Worm (Caenorhabditis elegans) whole organism, late embryonic: ENCODE results near the gene F56D6.14.

ENCODE experiments used
- Y22D7AL.16 ChIP-seq: sonication (generic microtip); optimal IDR thresholded peaks from 2 replicates; lab custom pipeline; 2016; ENCODE audit warnings: missing genetic modification characterization, missing compliant biosample characterization
- ahr-1 ChIP-seq: sonication (generic microtip); optimal IDR thresholded peaks from 2 replicates; lab custom pipeline; 2016; ENCODE audit warnings: missing genetic modification characterization, missing compliant biosample characterization
- ceh-22 ChIP-seq: sonication (generic microtip); optimal IDR thresholded peaks from 2 replicates; lab custom pipeline; 2017; ENCODE audit warnings: missing biosample characterization, missing genetic modification characterization
- ceh-24 ChIP-seq: sonication (generic microtip); optimal IDR thresholded peaks from 2 replicates; lab custom pipeline; 2016; ENCODE audit warnings: mild to moderate bottlenecking, missing genetic modification characterization, missing compliant biosample characterization
- ceh-31 ChIP-seq: sonication (generic microtip); optimal IDR thresholded peaks from 2 replicates; lab custom pipeline; 2016; ENCODE audit warnings: missing genetic modification characterization, missing compliant biosample characterization
- ceh-45 ChIP-seq: fragments of 200-800 bp; sonication (Bioruptor generic); IDR thresholded peaks from 2 replicates; pipeline ENCODE4 v1.3.6; 2022; ENCODE audit warnings: missing genetic modification reagents, missing genetic modification characterization, missing compliant biosample characterization
- ceh-6 ChIP-seq: fragments of 200-800 bp; sonication (Bioruptor generic); optimal IDR thresholded peaks from 2 replicates; lab custom pipeline; 2018; ENCODE audit warnings: mild to moderate bottlenecking, missing genetic modification characterization, missing compliant biosample characterization
- dmd-4 ChIP-seq: sonication (generic microtip); optimal IDR thresholded peaks from 2 replicates; lab custom pipeline; 2016; ENCODE audit warnings: borderline replicate concordance, missing genetic modification characterization, missing compliant biosample characterization
- elt-2 ChIP-seq: sonication (generic microtip); optimal IDR thresholded peaks from 2 replicates; lab custom pipeline; 2016; ENCODE audit warnings: missing genetic modification reagents, missing genetic modification characterization, missing compliant biosample characterization
- elt-4 ChIP-seq: sonication (generic microtip); optimal IDR thresholded peaks from 2 replicates; lab custom pipeline; 2016; ENCODE audit warnings: missing genetic modification characterization, missing compliant biosample characterization
- ets-4 ChIP-seq: sonication (generic microtip); optimal IDR thresholded peaks from 2 replicates; lab custom pipeline; 2016; ENCODE audit warnings: missing genetic modification characterization, missing compliant biosample characterization
- eyg-1 ChIP-seq: sonication (generic microtip); optimal IDR thresholded peaks from 2 replicates; lab custom pipeline; 2016; ENCODE audit warnings: missing genotype, missing genetic modification characterization, missing compliant biosample characterization
- fkh-10 ChIP-seq: fragments of 150-350 bp; optimal IDR thresholded peaks from 2 replicates; lab custom pipeline; 2014; ENCODE audit warnings: missing biosample characterization, missing genetic modification reagents, missing genetic modification characterization
- hlh-13 ChIP-seq: fragments of 200-800 bp; sonication (Bioruptor generic); optimal IDR thresholded peaks from 2 replicates; lab custom pipeline; 2018; ENCODE audit warnings: mild to moderate bottlenecking, missing genetic modification characterization, missing compliant biosample characterization
- hlh-15 ChIP-seq: sonication (generic microtip); optimal IDR thresholded peaks from 2 replicates; lab custom pipeline; 2016; ENCODE audit warnings: missing genetic modification characterization, missing compliant biosample characterization
- hlh-30 ChIP-seq: sonication (generic microtip); optimal IDR thresholded peaks from 2 replicates; lab custom pipeline; 2017; ENCODE audit warnings: antibody characterized with exemption, missing genetic modification characterization, missing compliant biosample characterization; ENCODE audit not compliant: insufficient read depth
- hlh-6 ChIP-seq: sonication (generic microtip); optimal IDR thresholded peaks from 2 replicates; lab custom pipeline; 2016; ENCODE audit warnings: missing genotype, missing genetic modification characterization, missing compliant biosample characterization
- hlh-8 ChIP-seq: sonication (generic microtip); optimal IDR thresholded peaks from 2 replicates; lab custom pipeline; 2016; ENCODE audit warnings: missing genotype, missing genetic modification characterization, missing compliant biosample characterization
- lin-11 ChIP-seq: fragments of 200-800 bp; sonication (Bioruptor generic); optimal IDR thresholded peaks from 2 replicates; lab custom pipeline; 2018; ENCODE audit warnings: mild to moderate bottlenecking, missing genetic modification characterization, missing compliant biosample characterization
- madf-2 ChIP-seq: sonication (generic microtip); optimal IDR thresholded peaks from 2 replicates; lab custom pipeline; 2017; ENCODE audit warnings: missing genetic modification characterization, missing compliant biosample characterization
- mec-3 ChIP-seq: sonication (generic microtip); optimal IDR thresholded peaks from 2 replicates; lab custom pipeline; 2016; ENCODE audit warnings: borderline replicate concordance, missing genetic modification characterization, missing compliant biosample characterization
- pag-3 ChIP-seq: sonication (generic microtip); optimal IDR thresholded peaks from 2 replicates; lab custom pipeline; 2016; ENCODE audit warnings: missing compliant biosample characterization, missing genetic modification characterization, borderline replicate concordance
- pat-9 ChIP-seq: fragments of 200-800 bp; sonication (Bioruptor generic); optimal IDR thresholded peaks from 2 replicates; lab custom pipeline; 2018; ENCODE audit warnings: mild to moderate bottlenecking, missing genetic modification characterization, moderate library complexity, missing compliant biosample characterization
- pha-2 ChIP-seq: sonication (generic microtip); optimal IDR thresholded peaks from 2 replicates; lab custom pipeline; 2017; ENCODE audit warnings: mild to moderate bottlenecking, missing genetic modification characterization, missing compliant biosample characterization
- pqm-1 ChIP-seq: sonication (generic microtip); optimal IDR thresholded peaks from 2 replicates; lab custom pipeline; 2016; ENCODE audit warnings: missing genetic modification characterization, missing compliant biosample characterization
- sox-4 ChIP-seq: sonication (generic microtip); optimal IDR thresholded peaks from 2 replicates; lab custom pipeline; 2017; ENCODE audit warnings: mild to moderate bottlenecking, missing genetic modification characterization, inconsistent platforms, missing compliant biosample characterization
- syd-9 ChIP-seq: sonication (generic microtip); optimal IDR thresholded peaks from 2 replicates; lab custom pipeline; 2016; ENCODE audit warnings: mild to moderate bottlenecking, missing genetic modification characterization, moderate library complexity, missing compliant biosample characterization
- tbx-7 ChIP-seq: sonication (generic microtip); optimal IDR thresholded peaks from 2 replicates; lab custom pipeline; 2016; ENCODE audit warnings: missing genotype, missing genetic modification characterization, missing compliant biosample characterization
- ttx-3 ChIP-seq: sonication (generic microtip); optimal IDR thresholded peaks from 2 replicates; lab custom pipeline; 2016; ENCODE audit warnings: missing genetic modification reagents, missing genetic modification characterization, missing compliant biosample characterization
- unc-55 ChIP-seq: sonication (generic microtip); optimal IDR thresholded peaks from 2 replicates; lab custom pipeline; 2017; ENCODE audit warnings: missing biosample characterization, missing genetic modification reagents, missing genetic modification characterization
- unc-86 ChIP-seq: sonication (generic microtip); optimal IDR thresholded peaks from 2 replicates; lab custom pipeline; 2016; ENCODE audit warnings: missing genetic modification characterization, missing compliant biosample characterization
- zip-5 ChIP-seq: sonication (generic microtip); optimal IDR thresholded peaks from 2 replicates; lab custom pipeline; 2016; ENCODE audit warnings: missing genetic modification characterization, missing compliant biosample characterization

The F56D6.14 gene

DNA sequence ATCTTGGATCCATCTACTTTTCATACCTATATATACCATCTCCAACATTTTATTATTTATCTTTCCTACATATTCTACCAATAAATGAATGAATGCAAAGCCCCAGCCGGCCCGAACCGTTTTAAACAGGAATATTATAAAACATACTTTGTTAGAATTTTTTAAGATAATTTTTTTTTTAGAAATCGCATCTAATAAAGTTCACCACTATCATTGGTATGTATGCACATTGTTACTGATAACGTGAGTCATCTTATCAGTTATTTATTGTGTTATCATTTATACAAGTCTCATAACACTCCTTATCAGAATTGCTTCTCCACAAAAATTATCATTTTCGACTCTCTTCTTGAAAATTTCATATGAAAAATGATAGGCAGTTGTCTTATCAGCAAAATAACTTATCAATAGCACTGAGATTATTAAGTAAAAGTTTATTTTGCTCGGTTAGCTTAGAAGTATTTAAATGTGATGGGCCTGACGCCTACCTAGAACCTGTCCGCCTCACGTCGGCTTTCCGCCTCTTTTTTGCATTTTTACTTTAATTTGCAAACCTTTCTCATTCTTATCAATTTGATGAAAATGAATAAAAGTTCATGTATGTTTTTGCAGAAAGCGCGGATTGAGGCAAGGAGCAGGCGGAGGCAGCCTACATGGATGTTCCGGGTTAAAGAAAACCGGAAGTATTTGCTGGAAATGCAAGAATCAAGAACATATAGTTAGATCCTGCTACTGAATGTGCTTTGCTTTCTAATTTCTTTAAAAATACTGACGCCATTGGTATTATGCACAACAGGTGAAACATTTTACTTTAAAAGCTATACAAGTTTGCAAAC, 17.6 kb upstream of the F56D6.14 start, which contains the start of gene srz-62:
Gene srz-62 (plus strand): TSS at position 786 of the 836 bp plus-strand sequence.
- TF ChIP-seq elt-2 (tag; lab: Kevin White, UChicago) (peak; percentile 100), ceh-31 (tag; lab: Kevin White, UChicago) (no peak), tbx-7 (tag; lab: Kevin White, UChicago) (no peak), pag-3 (no peak), hlh-13 (GFP tag; lab: Kevin White, UChicago) (no peak), syd-9 (tag; lab: Kevin White, UChicago) (no peak), lin-11 (tag; lab: Kevin White, UChicago) (no peak), Y22D7AL.16 (tag; lab: Kevin White, UChicago) (no peak), ceh-45 (no peak), dmd-4 (no peak), zip-5 (tag; lab: Kevin White, UChicago) (peak; percentile 20), pqm-1 (tag; lab: Kevin White, UChicago) (peak; percentile 82), ahr-1 (no peak), sox-4 (no peak)
- TF ChIP-seq, all 69 proteins: peak for 3

DNA sequence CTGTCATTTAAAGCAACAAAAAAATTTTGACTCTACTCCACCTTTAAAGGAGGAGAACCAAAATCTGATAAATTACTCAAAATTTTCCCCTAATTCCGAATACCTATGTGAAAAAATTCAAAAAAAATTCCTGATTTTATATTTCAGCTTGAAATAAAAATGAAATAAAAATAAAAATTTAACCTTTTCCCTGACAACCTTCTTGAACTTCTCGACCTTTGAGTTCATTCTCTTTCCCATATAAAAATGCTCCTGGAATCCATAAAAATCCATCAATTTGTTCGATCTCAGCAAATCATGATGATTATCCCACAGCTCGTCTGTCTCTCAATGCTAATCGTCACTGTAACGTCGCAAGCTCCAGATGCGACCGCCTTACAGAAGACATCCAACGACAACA, 14.6 kb upstream of the F56D6.14 start, which contains the start of gene F56D6.6:
Gene F56D6.6 (plus strand): TSS at position 301 of the 400 bp plus-strand sequence.
- TF ChIP-seq pqm-1 (tag; lab: Kevin White, UChicago) (no peak), fkh-10 (GFP tag; lab: Kevin White, UChicago) (no peak)

DNA sequence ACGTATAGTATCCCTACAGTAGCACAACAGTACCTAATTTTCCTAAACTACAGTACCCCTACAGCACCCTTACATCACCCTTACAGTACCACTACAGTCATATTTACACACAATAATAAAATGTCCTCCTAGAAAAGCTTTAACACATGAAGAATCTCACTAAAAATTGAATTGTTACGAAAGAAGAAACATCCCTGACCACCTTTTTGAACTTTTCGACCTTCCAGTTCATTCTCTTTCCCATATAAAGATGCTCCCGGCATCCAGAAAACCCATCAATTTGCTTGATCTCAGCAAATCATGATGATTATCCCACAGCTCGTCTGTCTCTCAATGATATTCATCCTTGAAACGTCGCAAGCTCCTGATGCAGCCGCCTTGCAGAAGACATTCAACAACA, 12.9 kb upstream of the F56D6.14 start, which contains the start of gene F56D6.21:
Gene F56D6.21 (plus strand): TSS at position 301 of the 400 bp plus-strand sequence.
- TF ChIP-seq elt-4 (tag; lab: Kevin White, UChicago) (no peak), mec-3 (tag; lab: Kevin White, UChicago) (no peak), dmd-4 (no peak), eyg-1 (tag; lab: Kevin White, UChicago) (no peak), ceh-22 (no peak), elt-2 (tag; lab: Kevin White, UChicago) (no peak), hlh-13 (GFP tag; lab: Kevin White, UChicago) (no peak), ttx-3 (tag; lab: Kevin White, UChicago) (no peak), ceh-6 (GFP tag; lab: Kevin White, UChicago) (no peak), madf-2 (no peak), lin-11 (tag; lab: Kevin White, UChicago) (no peak), hlh-6 (no peak), unc-55 (no peak), hlh-30 (tag; lab: Kevin White, UChicago) (no peak)

- no peak for TF ChIP-seq pha-2
- TF ChIP-seq ceh-22, result no peak
- no peak for TF ChIP-seq hlh-15 (tag; lab: Kevin White, UChicago)
- no peak for TF ChIP-seq hlh-6
- TF ChIP-seq ttx-3 (tag; lab: Kevin White, UChicago), result no peak
- TF ChIP-seq ceh-24 (tag; lab: Kevin White, UChicago), result no peak
These were observed 11.1 kb upstream of the F56D6.14 start, which contains the start of gene F56D6.11 for ce11 chrIV:3906393-3906792. Gene F56D6.11 (minus strand): TSS chrIV:3906493.

- TF ChIP-seq pat-9 (tag; lab: Kevin White, UChicago) (no peak), unc-86 (tag; lab: Kevin White, UChicago) (no peak), hlh-8 (tag; lab: Kevin White, UChicago) (no peak), hlh-30 (tag; lab: Kevin White, UChicago) (no peak), ets-4 (tag; lab: Kevin White, UChicago) (no peak), sox-4 (no peak)
These were observed 9.9 kb upstream of the F56D6.14 start, which contains the start of the genes F56D6.22 and F56D6.12 for ce11 chrIV:3907506-3908188. Gene F56D6.22 (minus strand): TSS chrIV:3907606. Gene F56D6.12 (plus strand): TSS chrIV:3908138.
